Worm (Caenorhabditis elegans): Measurements from ENCODE around the gene C25A8.2.
A peak's percentile ranks its signal among the peaks of the same experiment; 100 is the strongest.

The C25A8.2 gene

DNA sequence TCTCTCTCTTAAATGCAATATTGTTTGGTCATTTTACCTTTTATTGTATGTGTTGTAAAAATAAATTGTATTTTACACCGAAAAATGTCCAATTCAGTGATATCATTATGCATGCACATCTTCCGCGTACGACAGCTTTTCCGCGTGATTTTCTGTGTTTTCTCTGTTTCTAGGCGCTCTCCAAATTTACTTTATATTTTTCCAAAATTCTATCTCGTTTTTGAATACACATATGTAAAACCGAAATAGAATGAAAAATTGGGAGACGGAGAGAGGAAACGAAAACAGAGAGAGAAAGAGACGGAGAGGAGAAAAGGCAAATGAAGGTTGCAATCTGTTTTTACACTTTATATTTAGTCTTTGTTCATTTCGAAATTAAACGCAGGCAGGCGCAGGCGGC is 6.9 kb downstream of the C25A8.2 start (continued):
- TF ChIP-seq elt-2 (tag; optimal IDR thresholded peaks at IDR 0.05) (no peak), pax-1 (tag; optimal IDR thresholded peaks at IDR 0.05) (no peak), fax-1 (tag; optimal IDR thresholded peaks at IDR 0.05) (no peak), lim-6 (tag; optimal IDR thresholded peaks at IDR 0.05) (no peak), hlh-8 (tag; optimal IDR thresholded peaks at IDR 0.05) (peak; percentile 2), madf-2 (tag; optimal IDR thresholded peaks at IDR 0.05) (no peak), nfya-1 (tag; optimal IDR thresholded peaks at IDR 0.05) (peak; percentile 61), tbx-7 (tag; optimal IDR thresholded peaks at IDR 0.05) (no peak), nhr-11 (tag; optimal IDR thresholded peaks at IDR 0.05) (no peak), F13H6.1 (tag; optimal IDR thresholded peaks at IDR 0.05) (no peak), ref-2 (tag; optimal IDR thresholded peaks at IDR 0.05) (no peak), ceh-34 (tag; optimal IDR thresholded peaks at IDR 0.05) (peak; percentile 13), K02D7.2 (tag; optimal IDR thresholded peaks at IDR 0.05) (no peak), ceh-30 (tag; optimal IDR thresholded peaks at IDR 0.05) (no peak), hlh-6 (tag; optimal IDR thresholded peaks at IDR 0.05) (no peak)

- TF ChIP-seq unc-42 (tag; optimal IDR thresholded peaks at IDR 0.05) (peak; percentile 22), ceh-48 (tag; optimal IDR thresholded peaks at IDR 0.05) (peak; percentile 69), F13H6.1 (tag; optimal IDR thresholded peaks at IDR 0.05) (no peak)
These were observed 7.6 kb downstream of the C25A8.2 start, which contains the start of gene gldi-4 for ce11 chrIV:7017123-7017674. TSS of gene gldi-4 (plus strand) at chrIV:7017624.

DNA sequence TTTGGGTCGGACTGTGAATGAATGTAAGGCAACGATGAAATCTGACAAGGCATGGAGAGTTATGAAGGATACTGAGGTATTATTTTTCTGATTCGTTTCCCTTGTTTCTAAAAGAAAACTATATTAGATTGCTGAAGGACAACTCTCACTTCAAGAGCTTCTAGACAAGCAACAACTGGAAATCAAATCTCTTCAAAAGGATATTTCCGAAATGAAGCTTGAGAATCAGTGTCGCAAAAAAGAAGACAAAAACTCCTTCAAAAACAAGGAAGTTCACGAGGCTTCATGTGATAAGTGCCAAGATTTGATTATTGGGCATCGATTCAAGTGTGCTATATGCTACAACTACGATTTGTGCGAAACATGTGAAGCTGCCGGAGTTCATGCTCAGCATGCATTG is 9.0 kb downstream of the C25A8.2 start:
- TF ChIP-seq tbx-2 (tag; optimal IDR thresholded peaks at IDR 0.05) (no peak), unc-55 (GFP tag; optimal IDR thresholded peaks at IDR 0.05) (no peak), nhr-11 (tag; optimal IDR thresholded peaks at IDR 0.05) (no peak), sox-4 (tag; optimal IDR thresholded peaks at IDR 0.05) (no peak), hlh-6 (tag; optimal IDR thresholded peaks at IDR 0.05) (no peak), unc-3 (GFP tag; conservative IDR thresholded peaks at IDR 0.05) (no peak), unc-3 (tag; optimal IDR thresholded peaks at IDR 0.05) (no peak), ceh-30 (tag; optimal IDR thresholded peaks at IDR 0.05) (no peak), elt-4 (tag; optimal IDR thresholded peaks at IDR 0.05) (no peak), C08G9.2 (tag; optimal IDR thresholded peaks at IDR 0.05) (no peak), ceh-18 (tag; optimal IDR thresholded peaks at IDR 0.05) (no peak), hlh-30 (tag; optimal IDR thresholded peaks at IDR 0.05; ENCODE audit: insufficient read depth) (no peak), ttx-3 (tag; optimal IDR thresholded peaks at IDR 0.05) (no peak), C38D4.7 (GFP tag; optimal IDR thresholded peaks at IDR 0.05) (no peak), T23F11.4 (GFP tag; optimal IDR thresholded peaks at IDR 0.05) (no peak), ceh-24 (tag; optimal IDR thresholded peaks at IDR 0.05) (no peak), nhr-232 (tag; optimal IDR thresholded peaks at IDR 0.05) (no peak), elt-2 (tag; optimal IDR thresholded peaks at IDR 0.05) (no peak), pat-9 (tag; optimal IDR thresholded peaks at IDR 0.05) (no peak), eyg-1 (tag; optimal IDR thresholded peaks at IDR 0.05) (no peak)

DNA sequence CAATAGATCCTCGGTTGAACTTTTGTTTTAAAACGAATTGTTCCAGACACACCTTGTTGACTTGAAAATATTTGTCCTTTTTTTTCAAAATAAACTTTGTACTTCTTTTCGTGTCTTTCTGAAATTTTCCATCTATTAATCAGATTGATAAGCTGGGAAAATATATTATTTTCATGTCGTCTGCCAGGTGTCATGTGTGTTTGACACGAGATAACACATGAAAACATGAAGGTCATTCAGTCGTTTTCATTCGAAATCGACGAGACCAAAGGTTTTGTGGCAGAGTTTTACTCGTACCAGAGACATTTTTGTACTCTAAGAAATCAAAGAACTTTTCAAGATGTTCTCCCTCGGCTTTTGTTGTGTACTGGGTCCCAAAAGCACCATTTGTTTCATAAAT is 11.0 kb downstream of the C25A8.2 start:
- no peak for TF ChIP-seq ceh-9 (tag; optimal IDR thresholded peaks at IDR 0.05)
- no peak for TF ChIP-seq unc-3 (GFP tag; conservative IDR thresholded peaks at IDR 0.05)
- no peak for TF ChIP-seq unc-3 (tag; optimal IDR thresholded peaks at IDR 0.05)

ce11 chrIV:7022227-7022626 is 12.6 kb downstream of the C25A8.2 start:
- TF ChIP-seq ceh-18 (tag; optimal IDR thresholded peaks at IDR 0.05): no peak

Measured in whole organism, late embryonic.